Worm (Caenorhabditis elegans): ENCODE results near the gene egl-43.

- TF ChIP-seq rcor-1 (GFP tag; IDR thresholded peaks at IDR 0.05) (no peak), ets-4 (GFP tag; optimal IDR thresholded peaks at IDR 0.05) (no peak), pha-4 (tag; optimal IDR thresholded peaks at IDR 0.05) (no peak), madf-3 (GFP tag; IDR thresholded peaks at IDR 0.05) (no peak), nhr-120 (GFP tag; IDR thresholded peaks at IDR 0.05) (no peak)
These were observed 37.1 kb upstream of the egl-43 start, which contains the start of gene C05C10.8 for ce11 chrII:9917904-9918303.
